Worm (Caenorhabditis elegans): ENCODE results near the gene fbxc-28.
"Not testable (repeated sequence)": the region's sequence is repeated elsewhere in the genome, so short reads cannot be mapped to it uniquely, and the experiment has no call there.

fbxc-28 gene

DNA sequence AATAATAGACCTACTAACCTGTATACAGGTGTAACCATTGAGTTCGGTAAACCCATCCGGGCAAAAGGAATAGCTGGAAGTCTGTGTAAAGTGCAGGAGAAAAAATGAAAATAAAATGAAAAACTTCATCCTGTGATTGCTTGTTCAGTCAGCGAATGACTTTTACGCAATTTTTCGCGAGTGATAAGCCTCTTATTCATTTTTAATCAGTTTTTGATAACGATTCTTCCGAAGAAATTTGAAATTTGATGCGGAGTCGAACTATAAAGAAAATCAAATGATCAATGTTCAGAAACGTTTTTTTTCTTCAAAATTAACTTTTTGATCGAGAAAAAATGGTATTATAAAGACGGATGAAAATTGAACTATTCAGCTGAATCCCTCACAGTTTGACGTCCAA, 843 bp upstream of the fbxc-28 start:
- TF ChIP-seq hlh-11 (tag; optimal IDR thresholded peaks at IDR 0.05) (no peak), unc-62 (GFP tag; optimal IDR thresholded peaks at IDR 0.05 in 1 of 2) (peak in 1 of 2 experiments; percentile 56), unc-62 (tag; optimal IDR thresholded peaks at IDR 0.05) (no peak), T20F7.1 (GFP tag; optimal IDR thresholded peaks at IDR 0.05) (no peak), ztf-7 (tag; optimal IDR thresholded peaks at IDR 0.05) (no peak), zfp-2 (tag; optimal IDR thresholded peaks at IDR 0.05) (no peak), dmd-8 (GFP tag; IDR thresholded peaks at IDR 0.05) (no peak), pqm-1 (tag; optimal IDR thresholded peaks at IDR 0.05) (peak; percentile 83), nhr-6 (tag; optimal IDR thresholded peaks at IDR 0.05) (no peak), aly-2 (tag; optimal IDR thresholded peaks at IDR 0.05) (no peak), ceh-82 (tag; optimal IDR thresholded peaks at IDR 0.05) (no peak), dmd-6 (GFP tag; IDR thresholded peaks at IDR 0.05) (peak; percentile 69), sdz-12 (GFP tag; optimal IDR thresholded peaks at IDR 0.05) (no peak), nhr-10 (tag; optimal IDR thresholded peaks at IDR 0.05) (no peak)

DNA sequence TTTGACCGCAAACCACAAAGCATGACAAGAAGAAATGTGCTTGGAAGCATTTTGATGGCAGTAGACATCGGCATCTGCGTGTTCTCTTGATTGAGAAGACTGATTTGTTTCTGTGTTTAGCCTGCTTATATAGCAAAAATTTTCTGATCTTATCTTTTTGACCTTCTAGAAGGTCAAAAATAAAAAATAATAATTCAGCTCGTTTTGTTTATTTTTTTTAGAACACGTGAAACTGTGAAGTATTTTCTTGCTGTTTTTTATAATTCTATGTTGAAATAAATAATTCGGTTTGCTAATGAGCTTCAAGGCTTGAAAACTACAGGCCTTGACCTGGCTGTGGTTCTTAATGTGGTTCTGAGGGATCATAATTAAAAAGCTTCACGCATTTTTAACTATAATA, 3.7 kb downstream of the fbxc-28 start, which contains the start of gene R07C3.13:
Gene R07C3.13 (minus strand): TSS at position 101 of the 400 bp plus-strand sequence.
- no peak for TF ChIP-seq hlh-11 (tag; optimal IDR thresholded peaks at IDR 0.05)
- no peak for TF ChIP-seq F10B5.3 (tag; optimal IDR thresholded peaks at IDR 0.05)
- no peak for TF ChIP-seq ceh-32 (tag; optimal IDR thresholded peaks at IDR 0.05; ENCODE audit: poor library complexity)
- TF ChIP-seq fkh-10 (GFP tag; optimal IDR thresholded peaks at IDR 0.05) = no peak
- TF ChIP-seq nhr-41 (GFP tag; IDR thresholded peaks at IDR 0.05) = no peak
- no peak for TF ChIP-seq ceh-20 (GFP tag; IDR thresholded peaks at IDR 0.05)
- no peak for TF ChIP-seq pha-4 (GFP tag; IDR thresholded peaks at IDR 0.05)
- no peak for TF ChIP-seq pha-4 (tag; optimal IDR thresholded peaks at IDR 0.05)
- no peak for TF ChIP-seq F26F4.8 (GFP tag; conservative IDR thresholded peaks at IDR 0.05)
- TF ChIP-seq Y75B8A.6 (GFP tag; IDR thresholded peaks at IDR 0.05) = no peak
- no peak for TF ChIP-seq dpl-1 (GFP tag; optimal IDR thresholded peaks at IDR 0.05)
- TF ChIP-seq unc-130 (GFP tag; optimal IDR thresholded peaks at IDR 0.05) = no peak

DNA sequence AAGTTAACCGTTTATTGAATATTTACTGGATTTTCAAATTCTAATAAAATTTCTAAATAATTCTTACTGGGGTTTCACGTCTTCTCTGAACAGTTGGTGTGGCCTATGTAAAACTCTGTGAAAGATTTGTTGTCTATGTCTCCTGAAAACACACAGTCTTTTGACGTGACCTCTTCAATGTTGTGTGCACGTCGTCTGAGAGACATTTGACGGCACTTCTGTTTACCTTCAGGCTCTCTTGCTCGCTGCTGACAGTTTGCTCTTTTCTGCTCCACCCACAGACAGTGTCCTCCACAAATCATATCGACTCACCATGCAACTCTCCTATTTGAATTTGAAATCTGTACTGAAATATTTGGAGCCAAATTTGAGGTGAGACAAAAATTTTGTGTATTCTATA, 7.2 kb downstream of the fbxc-28 start, which contains the start of gene fbxc-34:
Gene fbxc-34 (plus strand): TSS at position 301 of the 400 bp plus-strand sequence.
- not testable (repeated sequence) for TF ChIP-seq nhr-28 (tag; optimal IDR thresholded peaks at IDR 0.05); ztf-11 (tag; optimal IDR thresholded peaks at IDR 0.05); mdt-29 (GFP tag; IDR thresholded peaks at IDR 0.05)

DNA sequence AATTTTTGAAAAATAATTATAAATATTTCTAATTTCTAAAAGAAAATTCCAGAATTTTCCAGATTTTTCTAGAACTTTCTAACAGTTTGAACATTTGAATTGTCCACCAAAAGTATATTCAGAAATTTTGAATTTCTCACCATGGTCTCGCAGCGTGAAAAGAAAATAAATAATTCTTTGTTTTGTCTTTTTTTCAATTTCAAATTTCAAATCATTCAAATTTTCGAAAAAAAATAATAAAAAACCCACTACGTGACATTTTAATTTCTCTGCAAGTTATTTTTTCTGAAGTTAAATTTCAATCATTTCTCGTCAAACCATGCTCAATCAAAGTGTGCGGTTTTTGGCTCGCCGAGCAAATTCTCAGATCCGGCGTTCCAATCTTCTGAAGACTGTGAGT, 9.1 kb downstream of the fbxc-28 start, which contains the start of gene acs-15:
Gene acs-15 (plus strand): TSS at position 301 of the 400 bp plus-strand sequence.
- no peak for TF ChIP-seq ZK546.5 (tag; optimal IDR thresholded peaks at IDR 0.05)
- no peak for TF ChIP-seq arid-1 (GFP tag; conservative IDR thresholded peaks at IDR 0.05)
- TF ChIP-seq T26A8.4 (GFP tag; IDR thresholded peaks at IDR 0.05) = no peak
- no peak for TF ChIP-seq zag-1 (tag; optimal IDR thresholded peaks at IDR 0.05)
- no peak for TF ChIP-seq nhr-25 (tag; optimal IDR thresholded peaks at IDR 0.05; ENCODE audit: borderline replicate concordance, insufficient read depth)
- TF ChIP-seq dmd-8 (GFP tag; IDR thresholded peaks at IDR 0.05) = no peak
- no peak for TF ChIP-seq T20F7.1 (GFP tag; optimal IDR thresholded peaks at IDR 0.05)
- no peak for TF ChIP-seq mes-2 (tag; optimal IDR thresholded peaks at IDR 0.05; ENCODE audit: poor library complexity, severe bottlenecking)
- TF ChIP-seq ceh-28 (tag; optimal IDR thresholded peaks at IDR 0.05) = no peak
- no peak for TF ChIP-seq nhr-6 (tag; optimal IDR thresholded peaks at IDR 0.05)
- no peak for TF ChIP-seq R02D3.7 (tag; optimal IDR thresholded peaks at IDR 0.05)
- TF ChIP-seq mep-1 (tag; optimal IDR thresholded peaks at IDR 0.05) = no peak
- no peak for TF ChIP-seq lin-15B (tag; optimal IDR thresholded peaks at IDR 0.05)
- no peak for TF ChIP-seq aha-1 (tag)
- TF ChIP-seq nhr-28 (tag; optimal IDR thresholded peaks at IDR 0.05) = no peak
